Worm (Caenorhabditis elegans) whole organism, L1 larva: Measurements from ENCODE around the gene K05B2.4.

ENCODE experiments used
- C16A3.4 ChIP-seq: fragments of 150-350 bp; optimal IDR thresholded peaks from 2 replicates; lab custom pipeline; 2014; ENCODE audit warnings: missing biosample characterization, missing genetic modification characterization
- F16B12.6 ChIP-seq: fragments of 150-350 bp; optimal IDR thresholded peaks from 2 replicates; lab custom pipeline; 2014; ENCODE audit warnings: missing biosample characterization, missing genetic modification characterization
- aly-2 ChIP-seq: fragments of 150-350 bp; optimal IDR thresholded peaks from 2 replicates; lab custom pipeline; 2014; ENCODE audit warnings: missing biosample characterization, missing genetic modification characterization
- blmp-1 ChIP-seq: fragments of 150-350 bp; optimal IDR thresholded peaks from 2 replicates; lab custom pipeline; 2014; ENCODE audit warnings: missing biosample characterization, missing genetic modification characterization
- ceh-8 ChIP-seq: fragments of 200-800 bp; sonication (Bioruptor generic); optimal IDR thresholded peaks from 2 replicates; lab custom pipeline; 2018; ENCODE audit warnings: mild to moderate bottlenecking, missing genetic modification characterization, moderate library complexity, missing compliant biosample characterization
- ceh-82 ChIP-seq, 3 experiments: fragments of 150-350 bp in 1 of 3; sonication (generic microtip) in 2 of 3; optimal IDR thresholded peaks; 2 replicates each; lab custom pipeline; 2014 to 2017; ENCODE audit warnings: missing biosample characterization in 3 of 3, missing genetic modification characterization in 3 of 3
- ceh-88 ChIP-seq: fragments of 200-800 bp; sonication (Bioruptor generic); IDR thresholded peaks from 2 replicates; pipeline ENCODE4 v1.3.6; 2022; ENCODE audit warnings: missing genetic modification characterization, missing compliant biosample characterization
- ceh-90 ChIP-seq: sonication (generic microtip); optimal IDR thresholded peaks from 2 replicates; lab custom pipeline; 2016; ENCODE audit warnings: missing genetic modification characterization, missing compliant biosample characterization
- dpl-1 ChIP-seq, 3 experiments: fragments of 150-350 bp in 2 of 3; sonication (generic microtip) in 1 of 3; optimal IDR thresholded peaks; 2 replicates each; lab custom pipeline; 2014 to 2017; ENCODE audit warnings: missing biosample characterization in 3 of 3, missing genetic modification characterization in 3 of 3, missing genetic modification reagents in 3 of 3
- dsc-1 ChIP-seq: sonication (generic microtip); optimal IDR thresholded peaks from 2 replicates; lab custom pipeline; 2016; ENCODE audit warnings: mild to moderate bottlenecking, missing genetic modification characterization, missing compliant biosample characterization
- efl-3 ChIP-seq: fragments of 200-800 bp; sonication (Bioruptor generic); optimal IDR thresholded peaks from 2 replicates; lab custom pipeline; 2018; ENCODE audit warnings: mild to moderate bottlenecking, missing genetic modification characterization, missing compliant biosample characterization
- egl-13 ChIP-seq: sonication (generic microtip); optimal IDR thresholded peaks from 2 replicates; lab custom pipeline; 2016; ENCODE audit warnings: missing genotype, missing genetic modification reagents, missing genetic modification characterization, missing compliant biosample characterization
- elt-3 ChIP-seq, 6 experiments: fragments of 150-350 bp in 1 of 6; sonication (generic microtip); optimal IDR thresholded peaks; 2 replicates each; lab custom pipeline; 2017 to 2018; ENCODE audit warnings: missing biosample characterization in 6 of 6, missing genetic modification characterization in 6 of 6, inconsistent platforms in 1 of 6
- fkh-10 ChIP-seq: sonication (generic microtip); optimal IDR thresholded peaks from 2 replicates; lab custom pipeline; 2017; ENCODE audit warnings: missing biosample characterization, missing genetic modification reagents, missing genetic modification characterization
- fos-1 ChIP-seq: fragments of 150-350 bp; optimal IDR thresholded peaks from 2 replicates; lab custom pipeline; 2014; ENCODE audit warnings: missing biosample characterization, missing genetic modification characterization
- grh-1 ChIP-seq: fragments of 200-800 bp; sonication (Bioruptor generic); IDR thresholded peaks from 2 replicates; pipeline ENCODE4 v1.3.6; 2022; ENCODE audit warnings: missing genetic modification reagents, missing genetic modification characterization, missing compliant biosample characterization
- hlh-4 ChIP-seq: sonication (generic microtip); optimal IDR thresholded peaks from 2 replicates; lab custom pipeline; 2016; ENCODE audit warnings: mild to moderate bottlenecking, missing genetic modification characterization, missing compliant biosample characterization
- lin-13 ChIP-seq: fragments of 150-350 bp; optimal IDR thresholded peaks from 2 replicates; lab custom pipeline; 2014; ENCODE audit warnings: missing biosample characterization, missing genetic modification reagents, missing genetic modification characterization
- lin-14 ChIP-seq: fragments of 200-800 bp; sonication (Bioruptor generic); optimal IDR thresholded peaks from 2 replicates; lab custom pipeline; 2018; ENCODE audit warnings: mild to moderate bottlenecking, missing genetic modification characterization, moderate library complexity, missing compliant biosample characterization
- lin-15B ChIP-seq: fragments of 150-350 bp; sonication (generic microtip); optimal IDR thresholded peaks from 3 replicates; lab custom pipeline; 2014; ENCODE audit warnings: missing biosample characterization, missing genetic modification characterization
- lin-35 ChIP-seq, 2 experiments: fragments of 150-350 bp; optimal IDR thresholded peaks; 2 replicates each; lab custom pipeline; 2014; ENCODE audit warnings: missing biosample characterization in 2 of 2, missing genetic modification characterization in 2 of 2, missing genetic modification reagents in 2 of 2
- lin-39 ChIP-seq: fragments of 150-350 bp; optimal IDR thresholded peaks from 2 replicates; lab custom pipeline; 2014; ENCODE audit warnings: missing biosample characterization, missing genetic modification reagents, missing genetic modification characterization
- lsy-2 ChIP-seq, 2 experiments: fragments of 150-350 bp; optimal IDR thresholded peaks; 2 replicates each; lab custom pipeline; 2014; ENCODE audit warnings: missing biosample characterization in 2 of 2, missing genetic modification characterization in 2 of 2
- mdl-1 ChIP-seq, 2 experiments: fragments of 150-350 bp; optimal IDR thresholded peaks; 2 replicates each; lab custom pipeline; 2014 to 2017; ENCODE audit warnings: missing biosample characterization in 2 of 2, missing genetic modification characterization in 2 of 2, inconsistent platforms in 1 of 2
- mep-1 ChIP-seq: fragments of 150-350 bp; optimal IDR thresholded peaks from 2 replicates; lab custom pipeline; 2014; ENCODE audit warnings: missing biosample characterization, missing genetic modification characterization
- nhr-11 ChIP-seq: fragments of 150-350 bp; optimal IDR thresholded peaks from 2 replicates; lab custom pipeline; 2014; ENCODE audit warnings: missing biosample characterization, missing genetic modification characterization
- nhr-20 ChIP-seq: sonication (generic microtip); optimal IDR thresholded peaks from 2 replicates; lab custom pipeline; 2016; ENCODE audit warnings: mild to moderate bottlenecking, missing genetic modification characterization, missing compliant biosample characterization
- nhr-47 ChIP-seq: sonication (generic microtip); optimal IDR thresholded peaks from 2 replicates; lab custom pipeline; 2016; ENCODE audit warnings: mild to moderate bottlenecking, missing genetic modification characterization, moderate library complexity, missing compliant biosample characterization
- nhr-71 ChIP-seq: sonication (generic microtip); optimal IDR thresholded peaks from 2 replicates; lab custom pipeline; 2016; ENCODE audit warnings: mild to moderate bottlenecking, missing genetic modification characterization, moderate library complexity, missing compliant biosample characterization
- nhr-76 ChIP-seq: sonication (generic microtip); optimal IDR thresholded peaks from 2 replicates; lab custom pipeline; 2017; ENCODE audit warnings: missing biosample characterization, missing genetic modification characterization
- nhr-77 ChIP-seq: fragments of 150-350 bp; optimal IDR thresholded peaks from 2 replicates; lab custom pipeline; 2014; ENCODE audit warnings: missing biosample characterization, missing genetic modification characterization
- nhr-84 ChIP-seq: sonication (generic microtip); optimal IDR thresholded peaks from 2 replicates; lab custom pipeline; 2017; ENCODE audit warnings: missing biosample characterization, missing genetic modification characterization
- nhr-85 ChIP-seq: sonication (generic microtip); peaks from one replicate; lab custom pipeline; 2016; ENCODE audit warnings: missing genetic modification characterization, inconsistent platforms, missing compliant biosample characterization
- nhr-90 ChIP-seq: sonication (generic microtip); optimal IDR thresholded peaks from 2 replicates; lab custom pipeline; 2016; ENCODE audit warnings: mild to moderate bottlenecking, missing genetic modification characterization, missing compliant biosample characterization; ENCODE audit not compliant: poor library complexity
- pag-3 ChIP-seq: sonication (generic microtip); optimal IDR thresholded peaks from 2 replicates; lab custom pipeline; 2017; ENCODE audit warnings: missing genetic modification characterization, mild to moderate bottlenecking, missing compliant biosample characterization, antibody characterized with exemption, borderline replicate concordance; ENCODE audit not compliant: insufficient read depth
- pax-3 ChIP-seq: fragments of 200-800 bp; sonication (Bioruptor generic); optimal IDR thresholded peaks from 2 replicates; lab custom pipeline; 2018; ENCODE audit warnings: mild to moderate bottlenecking, missing genetic modification characterization, moderate library complexity, missing compliant biosample characterization
- rnt-1 ChIP-seq: sonication (generic microtip); optimal IDR thresholded peaks from 2 replicates; lab custom pipeline; 2016; ENCODE audit warnings: mild to moderate bottlenecking, missing genetic modification characterization, moderate library complexity, missing compliant biosample characterization
- snpc-4 ChIP-seq: fragments of 150-350 bp; optimal IDR thresholded peaks from 2 replicates; lab custom pipeline; 2014; ENCODE audit warnings: missing biosample characterization, missing genetic modification characterization
- snu-23 ChIP-seq: sonication (generic microtip); optimal IDR thresholded peaks from 2 replicates; lab custom pipeline; 2016; ENCODE audit warnings: missing genetic modification characterization, missing compliant biosample characterization
- sptf-1 ChIP-seq: fragments of 150-350 bp; optimal IDR thresholded peaks from 2 replicates; lab custom pipeline; 2014; ENCODE audit warnings: missing biosample characterization, missing genetic modification characterization
- tbx-2 ChIP-seq: sonication (generic microtip); optimal IDR thresholded peaks from 2 replicates; lab custom pipeline; 2016; ENCODE audit warnings: missing genetic modification characterization, missing compliant biosample characterization
- unc-130 ChIP-seq: fragments of 150-350 bp; optimal IDR thresholded peaks from 2 replicates; lab custom pipeline; 2017; ENCODE audit warnings: missing biosample characterization, missing genetic modification characterization, inconsistent platforms
- unc-30 ChIP-seq: sonication (generic microtip); optimal IDR thresholded peaks from 2 replicates; lab custom pipeline; 2017; ENCODE audit warnings: missing biosample characterization, missing genetic modification characterization
- unc-62 ChIP-seq: fragments of 150-350 bp; optimal IDR thresholded peaks from 2 replicates; lab custom pipeline; 2014; ENCODE audit warnings: missing biosample characterization, missing genetic modification reagents, missing genetic modification characterization
- vab-15 ChIP-seq: sonication (generic microtip); optimal IDR thresholded peaks from 2 replicates; lab custom pipeline; 2017; ENCODE audit warnings: missing genotype, mild to moderate bottlenecking, missing genetic modification characterization, missing compliant biosample characterization
- xbp-1 ChIP-seq: sonication (generic microtip); optimal IDR thresholded peaks from 2 replicates; lab custom pipeline; 2016; ENCODE audit warnings: missing genetic modification characterization, missing compliant biosample characterization
- ztf-11 ChIP-seq, 2 experiments: sonication (generic microtip); optimal IDR thresholded peaks; 2 replicates each; lab custom pipeline; 2016 to 2017; ENCODE audit warnings: missing genetic modification characterization in 2 of 2, missing biosample characterization in 1 of 2, missing compliant biosample characterization in 1 of 2

The K05B2.4 gene

DNA sequence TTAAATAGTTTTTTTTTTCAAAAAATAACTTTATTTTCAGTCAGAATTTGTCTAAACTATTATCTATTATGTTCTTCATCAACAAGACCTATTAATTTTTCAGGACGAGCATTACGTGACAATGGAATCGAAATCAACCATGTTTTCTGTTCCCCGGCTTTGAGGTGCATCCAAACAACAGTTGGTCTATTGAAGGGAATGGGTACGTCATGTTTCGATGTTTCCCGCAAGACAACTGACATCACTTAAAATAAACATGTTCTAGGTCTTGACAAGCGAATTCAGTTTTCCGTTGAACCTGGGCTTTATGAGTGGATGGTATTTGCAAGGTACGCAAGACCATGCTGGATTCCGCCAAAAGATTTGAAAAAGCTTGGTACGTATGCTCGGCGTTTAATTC, 25.6 kb downstream of the K05B2.4 start:
- TF ChIP-seq lin-14 (peak; percentile 51), hlh-4 (tag; lab: Kevin White, UChicago) (no peak), rnt-1 (tag; lab: Kevin White, UChicago) (peak; percentile 61), nhr-71 (peak; percentile 12)

DNA sequence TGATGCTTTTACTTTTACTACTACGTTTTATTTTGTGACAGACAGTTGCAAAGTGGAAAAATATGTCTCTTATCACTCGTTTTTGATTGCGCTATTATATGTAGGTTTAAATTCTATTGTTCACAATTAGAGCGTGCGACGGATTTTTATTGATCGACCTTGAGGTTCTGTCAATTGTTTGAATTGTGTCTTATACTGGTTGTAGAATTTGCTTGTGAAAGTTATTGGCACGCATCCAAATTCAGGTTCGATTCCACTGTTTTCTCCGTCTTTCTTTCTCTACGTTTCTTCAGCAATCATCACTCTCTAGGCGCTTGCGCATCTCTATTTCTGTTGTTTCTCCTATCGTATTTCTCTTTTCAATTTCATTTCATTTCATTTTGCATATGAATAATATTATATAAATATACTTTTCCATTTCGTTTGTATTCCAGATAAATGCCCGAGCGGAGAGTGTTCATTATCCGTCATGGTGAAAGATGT, 27.1 kb downstream of the K05B2.4 start, which contains the start of gene T07F12.1:
Gene T07F12.1 (plus strand): TSS at position 433 of the 483 bp plus-strand sequence.
- peak; percentile 56 for TF ChIP-seq nhr-20
- peak; percentile 75 for TF ChIP-seq grh-1
- peak in 1 of 2 experiments; percentile 20 for TF ChIP-seq mdl-1 (tag; optimal IDR thresholded peaks at IDR 0.05; lab: Kevin White, UChicago)
- TF ChIP-seq lin-14 = peak; percentile 80
- TF ChIP-seq nhr-47 (tag; lab: Kevin White, UChicago) = peak; percentile 37
- TF ChIP-seq efl-3 (GFP tag; lab: Kevin White, UChicago) = no peak
- TF ChIP-seq fkh-10 (GFP tag; lab: Kevin White, UChicago) = no peak
- TF ChIP-seq lin-35 (GFP tag; optimal IDR thresholded peaks at IDR 0.05; lab: Kevin White, UChicago) = peak in 1 of 2 experiments; percentile 32
- TF ChIP-seq nhr-71 = peak; percentile 39
- TF ChIP-seq lin-15B (tag; lab: Kevin White, UChicago) = no peak
- TF ChIP-seq blmp-1 (tag; lab: Kevin White, UChicago) = peak; percentile 98
- peak; percentile 21 for TF ChIP-seq tbx-2 (tag; lab: Kevin White, UChicago)
- TF ChIP-seq snu-23 (GFP tag; lab: Kevin White, UChicago) = peak; percentile 54
- peak; percentile 6 for TF ChIP-seq xbp-1
- TF ChIP-seq nhr-85 (tag; lab: Kevin White, UChicago) = peak; percentile 97
- peak; percentile 58 for TF ChIP-seq mep-1
- peak; percentile 1 for TF ChIP-seq F16B12.6 (tag; lab: Kevin White, UChicago)
- no peak for TF ChIP-seq fos-1 (tag; lab: Kevin White, UChicago)
- peak in 1 of 2 experiments; percentile 27 for TF ChIP-seq lsy-2 (tag; optimal IDR thresholded peaks at IDR 0.05; lab: Kevin White, UChicago)
- TF ChIP-seq dpl-1 (GFP tag; optimal IDR thresholded peaks at IDR 0.05; lab: Kevin White, UChicago) = no peak
- TF ChIP-seq elt-3 (tag; optimal IDR thresholded peaks at IDR 0.05; lab: Kevin White, UChicago) = peak in 2 of 6 experiments; percentile 57 to 66

DNA sequence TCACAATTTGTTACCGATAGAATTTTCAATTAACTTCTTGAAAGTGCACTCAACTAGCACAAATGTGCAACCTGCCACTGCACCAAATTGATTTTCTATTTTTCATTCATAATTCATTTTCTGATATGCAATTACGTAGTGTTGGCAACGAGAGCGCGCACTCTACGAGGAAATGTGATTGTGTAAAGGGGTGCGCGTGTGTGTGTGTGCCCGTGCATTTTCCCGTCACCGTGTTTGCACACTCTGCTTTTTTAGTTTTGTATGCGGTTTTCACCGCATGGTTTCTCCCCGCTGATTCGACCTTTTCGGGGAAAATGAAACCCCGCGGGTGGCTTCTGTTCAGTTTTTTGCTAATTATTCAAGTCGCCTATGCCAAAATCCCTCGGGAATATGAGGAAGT, 30.6 kb downstream of the K05B2.4 start, which contains the start of gene T07F12.2:
Gene T07F12.2 (plus strand): TSS at position 87 of the 400 bp plus-strand sequence.
- TF ChIP-seq pax-3 (tag; lab: Kevin White, UChicago) (no peak), nhr-11 (tag; lab: Kevin White, UChicago) (no peak), mdl-1 (tag; optimal IDR thresholded peaks at IDR 0.05; lab: Kevin White, UChicago) (peak in 1 of 2 experiments; percentile 37), dpl-1 (GFP tag; optimal IDR thresholded peaks at IDR 0.05; lab: Kevin White, UChicago) (no peak), lin-39 (tag; lab: Kevin White, UChicago) (no peak), nhr-20 (peak; percentile 42), ceh-88 (GFP tag; lab: Robert Waterston, UW) (no peak), nhr-47 (tag; lab: Kevin White, UChicago) (peak; percentile 69), grh-1 (no peak), pag-3 (tag; lab: Kevin White, UChicago) (no peak), C16A3.4 (peak; percentile 16), lin-14 (peak; percentile 46), aly-2 (no peak), lin-13 (GFP tag; lab: Kevin White, UChicago) (no peak), nhr-90 (tag; lab: Kevin White, UChicago) (no peak), unc-30 (tag; lab: Kevin White, UChicago) (no peak), unc-62 (GFP tag; lab: Kevin White, UChicago) (no peak), ceh-8 (GFP tag; lab: Kevin White, UChicago) (no peak), nhr-76 (tag; lab: Kevin White, UChicago) (no peak), vab-15 (tag; lab: Kevin White, UChicago) (no peak), fkh-10 (GFP tag; lab: Kevin White, UChicago) (peak; percentile 2), ztf-11 (tag; optimal IDR thresholded peaks at IDR 0.05; lab: Kevin White, UChicago) (no peak), ceh-82 (tag; optimal IDR thresholded peaks at IDR 0.05; lab: Kevin White, UChicago) (peak in 2 of 3 experiments; percentile 5 to 59), mep-1 (peak; percentile 54), lin-35 (GFP tag; optimal IDR thresholded peaks at IDR 0.05; lab: Kevin White, UChicago) (peak; percentile 24 to 50), nhr-84 (tag; lab: Kevin White, UChicago) (no peak), egl-13 (tag; lab: Kevin White, UChicago) (peak; percentile 23), dsc-1 (tag; lab: Kevin White, UChicago) (peak; percentile 3), unc-130 (tag; lab: Kevin White, UChicago) (no peak), snpc-4 (no peak), elt-3 (tag; optimal IDR thresholded peaks at IDR 0.05; lab: Kevin White, UChicago) (no peak), rnt-1 (tag; lab: Kevin White, UChicago) (peak; percentile 53), ceh-90 (tag; lab: Kevin White, UChicago) (no peak), nhr-77 (tag; lab: Kevin White, UChicago) (no peak), sptf-1 (tag; lab: Kevin White, UChicago) (no peak)
